Worm (Caenorhabditis elegans) whole organism, midembryonic: ENCODE measurements around the gene K04G11.3.

Experiments used
- T22C8.4 ChIP-seq: fragments of 200-800 bp; sonication (Bioruptor generic); IDR thresholded peaks from 2 replicates; pipeline ENCODE4 v1.3.6; 2022; ENCODE audit warnings: missing genetic modification characterization, missing compliant biosample characterization
- cog-1 ChIP-seq: sonication (generic microtip); optimal IDR thresholded peaks from 2 replicates; lab custom pipeline; 2016; ENCODE audit warnings: missing genetic modification characterization, missing compliant biosample characterization
- flt-1 ChIP-seq: fragments of 200-800 bp; sonication (Bioruptor generic); IDR thresholded peaks from 2 replicates; pipeline ENCODE4 v1.3.6; 2022; ENCODE audit warnings: missing genetic modification characterization, missing compliant biosample characterization
- klf-2 ChIP-seq: fragments of 200-800 bp; sonication (Bioruptor generic); conservative IDR thresholded peaks from 2 replicates; pipeline ENCODE4 v1.3.6; 2022; ENCODE audit warnings: missing genetic modification reagents, missing genetic modification characterization, missing compliant biosample characterization
- med-1 ChIP-seq: sonication (generic microtip); optimal IDR thresholded peaks from 2 replicates; lab custom pipeline; 2017; ENCODE audit warnings: missing genetic modification characterization, mild to moderate bottlenecking, missing compliant biosample characterization, antibody characterized with exemption, missing genetic modification reagents; ENCODE audit not compliant: insufficient read depth
- ref-1 ChIP-seq: fragments of 200-800 bp; sonication (Bioruptor generic); conservative IDR thresholded peaks from 2 replicates; pipeline ENCODE4 v1.3.6; 2022; ENCODE audit warnings: missing genetic modification reagents, missing genetic modification characterization, missing compliant biosample characterization
- tab-1 ChIP-seq: fragments of 200-800 bp; sonication (Bioruptor generic); IDR thresholded peaks from 2 replicates; pipeline ENCODE4 v1.3.6; 2022; ENCODE audit warnings: missing genetic modification characterization, missing compliant biosample characterization
- ztf-23 ChIP-seq: fragments of 200-800 bp; sonication (Bioruptor generic); IDR thresholded peaks from 2 replicates; pipeline ENCODE4 v1.3.6; 2022; ENCODE audit warnings: missing genetic modification reagents, missing genetic modification characterization, missing compliant biosample characterization
- ztf-29 ChIP-seq: fragments of 200-800 bp; sonication (Bioruptor generic); IDR thresholded peaks from 2 replicates; pipeline ENCODE4 v1.3.6; 2022; ENCODE audit warnings: missing genetic modification reagents, missing genetic modification characterization, missing compliant biosample characterization

Gene K04G11.3

DNA sequence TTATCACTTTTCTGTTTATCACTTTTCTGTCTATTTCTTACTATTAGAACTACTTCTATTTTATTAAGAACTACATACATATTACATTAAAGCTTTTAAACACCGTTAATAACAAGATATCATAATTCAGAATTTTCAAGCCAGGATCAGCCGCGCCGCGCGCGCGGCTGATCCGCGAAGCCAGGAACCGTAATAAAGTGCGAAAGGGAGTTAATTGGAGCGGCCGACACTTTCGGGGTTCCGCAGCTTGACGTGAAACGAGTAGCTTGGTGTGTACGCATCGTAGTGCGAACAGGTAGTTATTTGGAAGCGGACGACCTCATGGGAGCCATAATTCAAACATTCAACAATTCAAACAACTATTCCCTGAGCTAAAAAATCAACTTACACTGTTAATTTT lies 7.6 kb upstream of the K04G11.3 start:
- TF ChIP-seq cog-1 (tag; lab: Kevin White, UChicago), result no peak
- TF ChIP-seq flt-1 (GFP tag; lab: Robert Waterston, UW), result no peak
- TF ChIP-seq T22C8.4, result no peak
- TF ChIP-seq ztf-29, result no peak
- TF ChIP-seq ref-1 (GFP tag; lab: Robert Waterston, UW), result no peak
- TF ChIP-seq med-1, result no peak
- no peak for TF ChIP-seq tab-1
- TF ChIP-seq klf-2 (GFP tag; lab: Robert Waterston, UW), result no peak
- TF ChIP-seq ztf-23 (GFP tag; lab: Robert Waterston, UW), result no peak

ce11 chrX:14349690-14350168 lies 2.3 kb upstream of the K04G11.3 start, which contains the start of gene wdr-5.2:
TSS of gene wdr-5.2 (plus strand) at chrX:14350118.
- no peak for TF ChIP-seq cog-1 (tag; lab: Kevin White, UChicago)
- TF ChIP-seq med-1, result no peak
- no peak for TF ChIP-seq ztf-23 (GFP tag; lab: Robert Waterston, UW)
- TF ChIP-seq ref-1 (GFP tag; lab: Robert Waterston, UW), result no peak
- TF ChIP-seq klf-2 (GFP tag; lab: Robert Waterston, UW), result no peak
- TF ChIP-seq tab-1, result no peak
- no peak for TF ChIP-seq ztf-29
- no peak for TF ChIP-seq T22C8.4
- TF ChIP-seq flt-1 (GFP tag; lab: Robert Waterston, UW), result no peak

ce11 chrX:14340381-14340780 lies 7.1 kb downstream of the K04G11.3 start, which contains the start of gene sel-7:
TSS of gene sel-7 (minus strand) at chrX:14340481.
- no peak for TF ChIP-seq med-1
- TF ChIP-seq ref-1 (GFP tag; lab: Robert Waterston, UW), result no peak
- TF ChIP-seq cog-1 (tag; lab: Kevin White, UChicago), result no peak
- TF ChIP-seq ztf-23 (GFP tag; lab: Robert Waterston, UW), result no peak
- no peak for TF ChIP-seq tab-1
- no peak for TF ChIP-seq flt-1 (GFP tag; lab: Robert Waterston, UW)
- no peak for TF ChIP-seq T22C8.4
- no peak for TF ChIP-seq ztf-29

DNA sequence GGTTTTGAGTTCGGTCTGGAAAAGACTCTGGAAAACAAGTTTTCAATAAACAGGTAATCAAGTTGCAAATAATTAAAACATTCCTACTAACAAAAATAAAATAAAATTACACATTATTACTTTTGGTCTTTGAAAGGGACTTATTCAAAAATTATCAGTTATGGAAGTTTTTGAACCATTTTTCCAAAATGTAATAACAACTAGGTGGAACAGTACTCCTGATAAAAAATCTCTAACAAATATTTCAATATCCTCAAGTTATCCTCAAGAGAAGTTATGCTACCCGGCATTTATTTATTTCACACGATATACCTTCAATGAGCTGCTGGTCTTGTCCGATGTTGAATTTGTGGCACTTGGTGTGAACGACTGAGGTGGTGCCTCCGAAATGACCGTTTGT lies 7.8 kb downstream of the K04G11.3 start:
- TF ChIP-seq med-1 (no peak), T22C8.4 (no peak), tab-1 (no peak), cog-1 (tag; lab: Kevin White, UChicago) (no peak), ref-1 (GFP tag; lab: Robert Waterston, UW) (no peak), flt-1 (GFP tag; lab: Robert Waterston, UW) (no peak), ztf-23 (GFP tag; lab: Robert Waterston, UW) (no peak), klf-2 (GFP tag; lab: Robert Waterston, UW) (no peak), ztf-29 (no peak)

DNA sequence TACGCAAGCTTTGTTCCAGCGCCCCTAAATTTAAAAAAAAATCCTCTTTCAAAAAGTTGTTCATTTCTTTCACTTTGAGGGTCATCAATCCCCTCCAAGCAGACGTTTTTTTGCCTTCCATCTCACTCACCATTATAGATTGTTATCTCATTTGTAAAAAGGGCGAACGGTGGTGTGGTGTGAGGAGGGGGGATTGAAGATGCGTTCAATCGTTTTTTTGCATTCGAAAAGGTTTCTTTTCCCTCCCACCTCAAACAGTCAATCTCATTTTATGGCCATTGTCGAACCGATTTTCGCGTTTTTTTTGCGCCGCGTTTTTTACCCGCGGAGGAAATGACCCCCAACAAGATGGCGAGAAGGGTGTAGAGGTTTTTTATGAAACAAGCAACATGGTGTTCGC lies 8.6 kb downstream of the K04G11.3 start:
- TF ChIP-seq ref-1 (GFP tag; lab: Robert Waterston, UW) (no peak), cog-1 (tag; lab: Kevin White, UChicago) (no peak), T22C8.4 (no peak), ztf-29 (no peak), med-1 (no peak), tab-1 (no peak), klf-2 (GFP tag; lab: Robert Waterston, UW) (no peak), flt-1 (GFP tag; lab: Robert Waterston, UW) (no peak), ztf-23 (GFP tag; lab: Robert Waterston, UW) (no peak)

- no peak for TF ChIP-seq cog-1 (tag; lab: Kevin White, UChicago)
- TF ChIP-seq T22C8.4, result no peak
- TF ChIP-seq med-1, result no peak
- no peak for TF ChIP-seq flt-1 (GFP tag; lab: Robert Waterston, UW)
- no peak for TF ChIP-seq ref-1 (GFP tag; lab: Robert Waterston, UW)
Observed at ce11 chrX:14335621-14336020, 11.9 kb downstream of the K04G11.3 start.

DNA sequence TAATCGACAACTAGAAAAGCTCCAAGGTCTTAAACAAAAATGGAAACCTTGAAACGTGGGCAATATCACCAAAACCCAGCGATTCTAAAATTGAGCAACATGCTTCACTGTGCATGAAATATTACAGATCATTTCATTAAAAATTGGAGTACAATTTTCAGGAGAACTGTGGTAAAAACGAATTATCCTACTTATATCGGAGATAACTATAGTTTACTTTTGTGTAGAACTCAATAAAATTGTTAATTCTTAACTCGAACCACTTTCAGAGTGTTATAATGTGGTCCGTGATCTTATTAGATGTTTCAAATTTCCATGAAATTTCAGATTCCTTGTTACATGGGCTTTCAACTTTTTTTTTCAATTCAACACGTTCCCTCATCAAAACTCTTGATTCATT lies 12.3 kb downstream of the K04G11.3 start, which contains the start of gene K04G11.1:
TSS of gene K04G11.1 (plus strand) at position 301 of the 400 bp plus-strand sequence.
- TF ChIP-seq ref-1 (GFP tag; lab: Robert Waterston, UW), result no peak
- no peak for TF ChIP-seq flt-1 (GFP tag; lab: Robert Waterston, UW)
- no peak for TF ChIP-seq T22C8.4
- no peak for TF ChIP-seq ztf-23 (GFP tag; lab: Robert Waterston, UW)
- TF ChIP-seq cog-1 (tag; lab: Kevin White, UChicago), result no peak
- no peak for TF ChIP-seq ztf-29
- no peak for TF ChIP-seq med-1
- no peak for TF ChIP-seq tab-1
- no peak for TF ChIP-seq klf-2 (GFP tag; lab: Robert Waterston, UW)

DNA sequence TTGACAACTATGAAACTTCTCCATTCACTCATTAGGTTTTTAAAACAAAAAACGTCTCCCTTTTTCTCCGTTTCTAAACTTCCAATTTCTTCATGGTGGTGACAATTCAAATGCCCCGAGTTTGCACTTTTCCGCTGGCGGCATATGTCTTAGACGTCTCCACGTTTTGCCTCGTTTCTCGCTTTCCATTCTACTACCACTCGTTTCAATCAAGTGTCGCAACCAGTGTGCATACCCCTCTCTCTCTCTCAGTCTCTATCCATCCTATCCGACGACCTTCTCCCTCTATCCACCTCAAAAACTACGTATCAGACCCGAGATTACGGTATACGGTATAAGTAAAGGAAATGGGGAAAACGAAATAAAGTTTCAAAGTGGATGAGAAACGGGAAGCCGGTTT lies 13.3 kb downstream of the K04G11.3 start:
- TF ChIP-seq ztf-29, result no peak
- TF ChIP-seq cog-1 (tag; lab: Kevin White, UChicago), result no peak
- no peak for TF ChIP-seq ref-1 (GFP tag; lab: Robert Waterston, UW)
- no peak for TF ChIP-seq ztf-23 (GFP tag; lab: Robert Waterston, UW)
- TF ChIP-seq tab-1, result no peak
- TF ChIP-seq T22C8.4, result no peak
- TF ChIP-seq med-1, result no peak
- TF ChIP-seq klf-2 (GFP tag; lab: Robert Waterston, UW), result no peak
- no peak for TF ChIP-seq flt-1 (GFP tag; lab: Robert Waterston, UW)

DNA sequence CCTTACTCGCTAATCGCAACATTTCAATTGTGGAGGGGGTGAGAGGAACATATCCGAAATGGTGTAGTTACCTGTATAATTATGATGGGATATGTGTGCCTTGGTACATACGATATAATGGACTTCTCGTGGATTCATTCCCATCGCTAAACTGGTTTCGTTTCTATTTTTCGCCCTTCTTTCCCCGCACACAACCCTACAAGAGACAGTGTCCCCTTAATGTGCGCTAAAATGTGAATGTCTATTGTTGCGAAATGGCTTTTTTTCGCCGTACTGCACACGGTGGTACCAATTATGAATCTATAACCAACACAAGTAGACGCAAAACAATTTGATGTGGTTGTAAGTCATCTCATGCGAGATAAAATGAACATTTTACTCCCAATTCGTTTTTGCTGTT lies 18.1 kb downstream of the K04G11.3 start:
- no peak for TF ChIP-seq ztf-29
- no peak for TF ChIP-seq klf-2 (GFP tag; lab: Robert Waterston, UW)
- no peak for TF ChIP-seq tab-1
- TF ChIP-seq T22C8.4, result no peak
- TF ChIP-seq med-1, result no peak
- TF ChIP-seq ref-1 (GFP tag; lab: Robert Waterston, UW), result no peak
- TF ChIP-seq ztf-23 (GFP tag; lab: Robert Waterston, UW), result no peak
- no peak for TF ChIP-seq flt-1 (GFP tag; lab: Robert Waterston, UW)
- TF ChIP-seq cog-1 (tag; lab: Kevin White, UChicago), result no peak

DNA sequence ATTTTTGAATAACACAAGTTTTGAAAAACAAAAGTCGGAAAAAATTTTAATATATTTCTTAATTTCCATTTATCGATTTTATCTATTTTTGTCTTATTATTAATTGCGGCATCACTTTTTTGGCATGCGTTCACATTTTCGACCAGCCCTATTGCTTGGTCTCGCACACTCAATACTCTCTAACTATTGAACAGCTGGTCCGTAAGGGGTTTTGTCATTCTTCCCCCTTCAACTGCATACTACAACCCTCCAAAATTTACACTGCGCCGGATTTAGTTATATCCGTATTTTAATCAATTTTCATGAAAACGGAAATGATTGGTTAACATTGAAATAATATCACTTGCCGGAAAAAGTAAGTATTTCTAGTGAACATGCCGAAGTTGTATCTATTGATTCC lies 20.1 kb downstream of the K04G11.3 start, which contains the start of gene C11H1.7:
TSS of gene C11H1.7 (plus strand) at position 12 of the 400 bp plus-strand sequence.
- no peak for TF ChIP-seq klf-2 (GFP tag; lab: Robert Waterston, UW)
- TF ChIP-seq cog-1 (tag; lab: Kevin White, UChicago), result no peak
- no peak for TF ChIP-seq tab-1
- no peak for TF ChIP-seq flt-1 (GFP tag; lab: Robert Waterston, UW)
- no peak for TF ChIP-seq ztf-29
- TF ChIP-seq med-1, result no peak
- no peak for TF ChIP-seq T22C8.4
- no peak for TF ChIP-seq ztf-23 (GFP tag; lab: Robert Waterston, UW)
- TF ChIP-seq ref-1 (GFP tag; lab: Robert Waterston, UW), result no peak
